Fruit fly (Drosophila melanogaster) whole organism: ENCODE data around the gene CG8673.

Experiments
- CG8478 ChIP-seq: fragments of >200 bp; optimal IDR thresholded peaks from 2 replicates; lab custom pipeline; 2018; ENCODE audit warnings: inconsistent platforms
- Dll ChIP-seq: fragments of >200 bp; optimal IDR thresholded peaks from 2 replicates; lab custom pipeline; 2017
- EcR ChIP-seq, 2 experiments: fragments of >200 bp; optimal IDR thresholded peaks; 2 replicates each; lab custom pipeline; 2017; ENCODE audit warnings: missing biosample characterization in 2 of 2, missing genetic modification characterization in 2 of 2, missing genetic modification reagents in 2 of 2
- pan ChIP-seq: fragments of >200 bp; optimal IDR thresholded peaks from 2 replicates; lab custom pipeline; 2017
- psq ChIP-seq: fragments of >200 bp; optimal IDR thresholded peaks from 2 replicates; lab custom pipeline; 2017
- usp ChIP-seq: fragments of >200 bp; optimal IDR thresholded peaks from 2 replicates; lab custom pipeline; 2017; ENCODE audit warnings: missing biosample characterization, missing genetic modification characterization, mixed read lengths

The CG8673 gene

DNA sequence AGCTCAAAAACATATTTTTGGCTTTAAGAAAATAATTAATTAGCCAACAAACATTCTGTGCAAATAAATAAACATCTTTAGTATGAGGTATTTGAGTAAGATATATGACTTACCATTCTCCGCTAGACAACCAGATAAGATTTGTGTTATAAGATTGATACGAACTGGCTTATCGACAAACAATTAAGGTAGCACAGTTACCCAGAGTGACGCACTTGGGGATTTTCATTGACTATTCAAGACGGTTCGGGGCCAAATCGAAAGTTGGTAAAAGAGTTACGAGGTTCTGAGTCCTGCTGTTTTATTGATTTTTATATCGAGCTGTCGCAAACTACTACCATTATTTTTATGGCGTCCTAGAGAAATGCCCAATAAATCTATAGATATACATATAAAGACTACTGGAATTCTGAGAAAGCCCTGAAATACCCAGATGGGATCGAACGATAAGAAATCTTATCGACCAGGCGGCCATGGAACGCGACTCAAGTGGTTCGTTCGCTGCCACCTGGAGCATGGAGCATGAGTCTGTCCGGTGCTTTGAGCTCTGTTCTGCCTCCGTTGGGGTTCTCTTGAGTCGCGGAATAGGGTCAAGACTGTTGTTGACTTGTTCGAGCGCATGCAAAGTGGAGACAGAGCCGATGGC, 6.0 kb downstream of the CG8673 start:
- no peak for TF ChIP-seq EcR (GFP tag; optimal IDR thresholded peaks at IDR 0.05; lab: Kevin White, UChicago)
- TF ChIP-seq psq (lab: Kevin White, UChicago): no peak
- no peak for TF ChIP-seq CG8478 (lab: Kevin White, UChicago)
- no peak for TF ChIP-seq pan
- no peak for TF ChIP-seq Dll (lab: Kevin White, UChicago)
- TF ChIP-seq usp (GFP tag; lab: Kevin White, UChicago): no peak

DNA sequence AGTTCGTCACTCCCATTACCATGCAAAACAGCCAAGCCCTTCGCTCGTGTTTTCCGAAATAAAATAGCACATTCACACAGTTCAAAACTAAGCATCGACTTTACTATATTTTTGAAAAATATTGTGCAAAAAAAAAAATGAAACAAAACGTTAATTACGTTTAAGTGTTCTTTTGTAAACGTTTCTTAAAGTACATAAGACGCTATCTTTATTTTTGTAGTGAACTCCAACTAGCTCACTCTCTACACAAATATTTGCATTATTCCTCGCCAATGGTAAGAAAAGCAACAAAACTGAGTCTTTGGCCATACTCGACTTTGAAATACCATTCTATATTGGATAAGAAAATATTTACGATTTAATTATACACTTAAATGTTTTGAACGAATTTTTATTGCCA, 6.6 kb downstream of the CG8673 start:
- TF ChIP-seq Dll (lab: Kevin White, UChicago) (no peak), CG8478 (lab: Kevin White, UChicago) (no peak), EcR (GFP tag; optimal IDR thresholded peaks at IDR 0.05; lab: Kevin White, UChicago) (no peak), psq (lab: Kevin White, UChicago) (no peak)

- TF ChIP-seq Dll (lab: Kevin White, UChicago) (no peak), usp (GFP tag; lab: Kevin White, UChicago) (no peak), CG8478 (lab: Kevin White, UChicago) (no peak), EcR (GFP tag; optimal IDR thresholded peaks at IDR 0.05; lab: Kevin White, UChicago) (no peak), psq (lab: Kevin White, UChicago) (no peak), pan (no peak)
Observed at dm6 chr2L:8133772-8134386, 9.8 kb downstream of the CG8673 start.

dm6 chr2L:8142760-8143159, 18.6 kb downstream of the CG8673 start:
- no peak for TF ChIP-seq pan
- no peak for TF ChIP-seq usp (GFP tag; lab: Kevin White, UChicago)

DNA sequence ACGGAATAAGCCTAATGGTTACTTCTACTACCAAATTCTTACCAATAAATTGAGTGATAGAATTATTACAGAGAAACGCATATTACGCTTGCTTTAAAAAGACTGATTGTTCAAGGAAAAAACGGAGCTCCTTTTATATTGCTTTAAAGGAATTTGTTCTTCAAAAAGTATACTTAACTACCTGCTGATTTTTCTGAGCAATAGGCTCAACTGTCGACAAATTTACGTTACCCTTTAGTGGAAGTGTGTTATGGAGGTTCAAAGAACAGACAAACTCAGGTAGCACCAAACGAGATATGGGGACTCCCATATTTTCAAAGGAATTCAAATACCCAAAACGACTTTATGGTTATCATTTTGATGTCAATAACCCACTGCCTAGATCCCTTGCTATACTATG, 19.8 kb downstream of the CG8673 start, which contains the start of gene CG42762:
Gene CG42762 (minus strand): TSS at position 101 of the 400 bp plus-strand sequence.
- TF ChIP-seq usp (GFP tag; lab: Kevin White, UChicago) (no peak), Dll (lab: Kevin White, UChicago) (no peak), psq (lab: Kevin White, UChicago) (no peak), CG8478 (lab: Kevin White, UChicago) (no peak)

- TF ChIP-seq Dll (lab: Kevin White, UChicago) (no peak), CG8478 (lab: Kevin White, UChicago) (no peak)
Observed at dm6 chr2L:8145067-8145808, 21.1 kb downstream of the CG8673 start, which contains the start of the genes CG42763 and CG43394. Gene CG42763, minus strand, starts transcription at chr2L:8145107. Gene CG43394, plus strand, starts transcription at chr2L:8145758.

DNA sequence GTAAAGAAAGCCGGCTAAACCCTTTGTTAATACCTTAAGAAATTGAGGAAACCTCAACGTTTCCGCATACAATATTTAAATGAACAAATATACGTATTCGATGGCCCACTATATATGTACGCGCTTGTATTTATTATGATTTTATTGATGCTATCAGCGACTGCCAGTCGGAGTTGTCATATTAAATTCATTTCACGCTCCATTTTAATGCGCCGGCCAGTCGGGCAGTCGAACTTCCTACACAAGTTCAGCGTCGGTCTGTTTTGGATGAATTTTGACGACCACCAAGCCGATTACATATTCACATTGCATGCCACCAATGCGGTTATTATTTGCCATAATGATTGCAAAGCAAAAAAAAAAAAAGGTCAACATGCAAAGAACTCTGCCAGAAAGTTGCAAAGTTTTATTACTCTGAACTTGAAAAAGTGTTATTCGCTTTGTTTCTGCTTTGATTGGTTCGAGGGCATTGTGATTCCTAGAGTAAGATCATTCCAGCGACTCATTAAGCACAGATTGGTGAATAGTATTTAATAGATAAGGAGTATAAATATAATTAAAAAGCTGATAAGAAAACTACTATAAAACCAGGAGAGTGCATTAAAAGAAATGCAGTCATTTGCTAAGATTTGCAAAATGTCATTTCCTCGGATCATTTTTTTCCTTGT, 23.0 kb downstream of the CG8673 start, which contains the start of gene CG31606:
Gene CG31606 (plus strand): TSS at position 618 of the 668 bp plus-strand sequence.
- TF ChIP-seq psq (lab: Kevin White, UChicago): no peak
- no peak for TF ChIP-seq CG8478 (lab: Kevin White, UChicago)
- no peak for TF ChIP-seq pan
- no peak for TF ChIP-seq Dll (lab: Kevin White, UChicago)
- no peak for TF ChIP-seq usp (GFP tag; lab: Kevin White, UChicago)
- TF ChIP-seq EcR (GFP tag; optimal IDR thresholded peaks at IDR 0.05; lab: Kevin White, UChicago): no peak

dm6 chr2L:8148514-8149085, 24.5 kb downstream of the CG8673 start:
- TF ChIP-seq usp (GFP tag; lab: Kevin White, UChicago) (no peak), psq (lab: Kevin White, UChicago) (no peak), CG8478 (lab: Kevin White, UChicago) (no peak), EcR (GFP tag; optimal IDR thresholded peaks at IDR 0.05; lab: Kevin White, UChicago) (no peak), pan (no peak), Dll (lab: Kevin White, UChicago) (no peak)

- no peak for TF ChIP-seq pan
- TF ChIP-seq CG8478 (lab: Kevin White, UChicago): no peak
- no peak for TF ChIP-seq usp (GFP tag; lab: Kevin White, UChicago)
- no peak for TF ChIP-seq EcR (GFP tag; optimal IDR thresholded peaks at IDR 0.05; lab: Kevin White, UChicago)
- no peak for TF ChIP-seq Dll (lab: Kevin White, UChicago)
- TF ChIP-seq psq (lab: Kevin White, UChicago): no peak
Observed at dm6 chr2L:8156682-8157081, 32.6 kb downstream of the CG8673 start.

DNA sequence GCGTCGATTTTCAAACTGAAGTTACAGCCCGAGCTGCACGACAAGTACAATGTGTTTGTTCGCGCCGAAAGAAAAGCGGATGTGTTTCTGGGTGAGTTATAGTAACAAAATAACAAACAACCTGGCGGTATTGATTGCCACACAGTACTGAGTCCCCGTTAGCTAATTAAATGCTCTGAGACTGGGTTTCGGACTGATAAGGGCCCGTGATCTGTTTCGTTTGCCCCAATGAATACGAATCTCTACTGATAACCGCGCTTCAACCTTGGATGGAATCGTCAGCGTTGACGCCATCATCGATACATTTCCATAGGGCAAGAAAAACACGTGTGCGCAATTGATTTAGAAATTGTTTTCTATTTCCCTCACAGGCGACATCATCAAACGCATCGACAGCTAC, 33.0 kb downstream of the CG8673 start:
- TF ChIP-seq CG8478 (lab: Kevin White, UChicago) (no peak), psq (lab: Kevin White, UChicago) (no peak), usp (GFP tag; lab: Kevin White, UChicago) (no peak), EcR (GFP tag; optimal IDR thresholded peaks at IDR 0.05; lab: Kevin White, UChicago) (no peak), Dll (lab: Kevin White, UChicago) (no peak), pan (no peak)

DNA sequence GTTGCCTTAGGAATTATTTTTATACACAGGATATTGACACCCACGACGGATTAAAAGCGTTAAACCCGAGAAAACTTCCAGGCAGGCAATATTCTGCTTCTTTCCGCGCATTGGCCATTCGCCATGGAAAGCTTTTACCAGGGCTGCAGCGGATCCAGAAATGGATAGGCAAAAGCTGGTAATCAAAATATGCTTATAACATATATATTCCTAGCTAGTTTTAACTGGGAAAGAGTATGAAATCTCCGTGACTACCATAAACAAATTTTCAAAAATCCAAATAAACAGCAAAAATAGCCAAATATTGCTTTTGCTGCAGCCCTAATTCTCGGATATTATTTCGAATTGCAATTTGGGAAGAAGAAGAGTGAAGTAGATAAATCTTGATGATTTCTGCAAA, 35.4 kb downstream of the CG8673 start, which contains the start of the genes PAPLA1 and Rbsn-5:
Gene PAPLA1 (minus strand): TSS at position 141 of the 400 bp plus-strand sequence.
Gene Rbsn-5 (plus strand): TSS at position 335 of the 400 bp plus-strand sequence.
- no peak for TF ChIP-seq EcR (GFP tag; optimal IDR thresholded peaks at IDR 0.05; lab: Kevin White, UChicago)
- TF ChIP-seq CG8478 (lab: Kevin White, UChicago): no peak
- no peak for TF ChIP-seq Dll (lab: Kevin White, UChicago)
